Fruit fly (Drosophila melanogaster): ENCODE results near the gene Coa7.

Coa7 gene

DNA sequence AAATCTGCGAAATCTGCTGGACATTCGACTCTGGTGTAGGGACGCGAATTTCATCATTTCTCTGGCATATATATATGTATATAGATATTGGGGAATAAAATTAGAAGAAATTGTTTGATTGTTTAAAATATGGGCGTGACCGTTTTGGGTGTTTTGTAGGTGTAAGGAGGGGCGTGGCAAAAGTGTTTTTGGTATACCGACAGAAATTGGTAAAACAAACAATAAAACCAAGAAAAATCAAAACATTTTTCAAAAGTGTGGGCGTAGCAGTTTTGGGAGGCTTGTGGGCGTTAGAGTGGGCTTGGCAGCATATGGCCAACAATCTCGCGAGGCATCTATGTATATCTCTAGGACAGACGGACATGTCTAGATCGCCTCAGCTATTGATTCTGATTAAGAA is 2.1 kb upstream of the Coa7 start, which contains the start of gene FucTC:
Gene FucTC (minus strand): TSS at position 101 of the 400 bp plus-strand sequence.
- TF ChIP-seq toe (GFP tag; optimal IDR thresholded peaks at IDR 0.05) (no peak), Hr96 (GFP tag; optimal IDR thresholded peaks at IDR 0.05) (no peak), CG7101 (tag; optimal IDR thresholded peaks at IDR 0.05) (no peak), kay (GFP tag; ENCODE audit: borderline replicate concordance) (no peak), CG12768 (GFP tag; optimal IDR thresholded peaks at IDR 0.05) (no peak), CG5204 (GFP tag; optimal IDR thresholded peaks at IDR 0.05) (no peak), Mnt (GFP tag; optimal IDR thresholded peaks at IDR 0.05) (no peak), tj (GFP tag; optimal IDR thresholded peaks at IDR 0.05) (no peak), CG1620 (GFP tag; optimal IDR thresholded peaks at IDR 0.05) (no peak), CG7045 (GFP tag; optimal IDR thresholded peaks at IDR 0.05) (no peak), cic (GFP tag; optimal IDR thresholded peaks at IDR 0.05) (no peak), pad (GFP tag; optimal IDR thresholded peaks at IDR 0.05) (no peak), CG33017 (tag; optimal IDR thresholded peaks at IDR 0.05) (no peak), Crg-1 (GFP tag; optimal IDR thresholded peaks at IDR 0.05) (no peak), cnc (optimal IDR thresholded peaks at IDR 0.05) (no peak), ovo (GFP tag; optimal IDR thresholded peaks at IDR 0.05) (no peak), bab1 (GFP tag; optimal IDR thresholded peaks at IDR 0.05) (no peak)

DNA sequence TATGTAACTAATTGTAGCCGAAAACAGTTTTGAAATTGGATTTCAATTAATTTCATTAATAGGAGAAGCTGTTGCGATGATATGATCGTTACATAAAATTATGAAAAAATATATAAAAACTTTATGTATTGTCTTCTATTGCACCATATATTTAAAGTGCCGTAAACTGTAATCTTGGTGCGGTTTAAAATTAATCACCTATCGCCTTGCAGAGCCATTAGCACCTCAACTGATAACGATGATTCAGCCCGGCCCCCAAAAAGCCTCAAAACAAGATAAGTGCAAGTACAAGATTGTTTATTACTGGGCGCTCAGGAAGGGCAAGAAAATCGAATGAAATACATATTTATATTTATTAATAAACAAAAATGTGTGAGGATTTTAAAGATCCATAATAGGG is 1.4 kb upstream of the Coa7 start:
- no peak for TF ChIP-seq cic (GFP tag; optimal IDR thresholded peaks at IDR 0.05)

DNA sequence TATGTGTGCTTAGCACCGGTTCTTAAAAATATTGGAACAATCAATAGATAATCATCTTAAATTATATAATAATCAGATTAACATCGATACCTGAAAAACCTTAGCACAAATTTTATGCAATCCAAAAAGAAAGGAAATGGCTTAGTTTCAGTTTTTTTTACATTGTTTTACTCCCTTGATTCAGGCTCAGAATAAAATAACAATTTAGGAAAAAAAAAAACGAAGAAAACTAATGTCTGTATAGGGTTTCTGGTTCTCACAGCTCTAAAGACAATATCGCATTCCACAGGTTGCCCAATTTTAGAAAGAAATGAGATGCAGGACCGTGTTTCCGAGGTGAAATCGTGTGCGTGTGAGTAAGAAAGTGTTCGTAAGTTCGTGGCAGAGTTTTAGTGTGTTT is 9.3 kb downstream of the Coa7 start, which contains the start of gene zyd:
Gene zyd (plus strand): TSS at position 301 of the 400 bp plus-strand sequence.
- TF ChIP-seq CG7101 (tag; optimal IDR thresholded peaks at IDR 0.05) (no peak), pad (GFP tag; optimal IDR thresholded peaks at IDR 0.05) (no peak), cic (GFP tag; optimal IDR thresholded peaks at IDR 0.05) (no peak), tj (GFP tag; optimal IDR thresholded peaks at IDR 0.05) (no peak), toe (GFP tag; optimal IDR thresholded peaks at IDR 0.05) (no peak), CG7045 (GFP tag; optimal IDR thresholded peaks at IDR 0.05) (no peak), CG1620 (GFP tag; optimal IDR thresholded peaks at IDR 0.05) (no peak), kay (GFP tag; ENCODE audit: borderline replicate concordance) (no peak), Hr96 (GFP tag; optimal IDR thresholded peaks at IDR 0.05) (no peak), cnc (optimal IDR thresholded peaks at IDR 0.05) (no peak), CG11617 (GFP tag; optimal IDR thresholded peaks at IDR 0.05) (no peak), CG14711 (tag; optimal IDR thresholded peaks at IDR 0.05) (no peak), Crg-1 (GFP tag; optimal IDR thresholded peaks at IDR 0.05) (no peak), bab1 (GFP tag; optimal IDR thresholded peaks at IDR 0.05) (no peak), CG5204 (GFP tag; optimal IDR thresholded peaks at IDR 0.05) (no peak), CG33017 (tag; optimal IDR thresholded peaks at IDR 0.05) (no peak), Mnt (GFP tag; optimal IDR thresholded peaks at IDR 0.05) (no peak)

DNA sequence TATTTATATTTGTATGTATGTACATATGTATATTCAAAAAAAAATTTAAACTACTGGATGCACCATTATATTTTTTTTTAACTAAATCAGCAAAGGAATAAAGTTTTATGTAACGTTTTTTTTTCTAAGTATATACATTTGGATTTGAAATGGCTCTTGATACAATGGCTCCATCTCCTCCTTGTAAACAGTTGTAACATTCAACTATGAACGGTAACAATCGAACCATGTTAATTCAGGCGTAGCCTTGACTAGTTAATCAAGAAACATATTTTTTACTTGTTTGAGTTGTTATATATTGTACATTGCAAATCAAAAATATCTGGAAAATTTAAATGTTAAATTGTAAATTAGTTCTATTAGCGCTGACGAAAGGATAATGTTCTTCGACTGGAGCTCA is 22.5 kb downstream of the Coa7 start, which contains the start of gene CG12061:
Gene CG12061 (plus strand): TSS at position 301 of the 400 bp plus-strand sequence.
- no peak for TF ChIP-seq CG5204 (GFP tag; optimal IDR thresholded peaks at IDR 0.05)
- no peak for TF ChIP-seq CG7045 (GFP tag; optimal IDR thresholded peaks at IDR 0.05)
- no peak for TF ChIP-seq CG1620 (GFP tag; optimal IDR thresholded peaks at IDR 0.05)
- no peak for TF ChIP-seq ovo (GFP tag; optimal IDR thresholded peaks at IDR 0.05)
- no peak for TF ChIP-seq CG33017 (tag; optimal IDR thresholded peaks at IDR 0.05)
- no peak for TF ChIP-seq kay (GFP tag; ENCODE audit: borderline replicate concordance)
- TF ChIP-seq Clk (GFP tag; optimal IDR thresholded peaks at IDR 0.05), result no peak
- no peak for TF ChIP-seq CG12768 (GFP tag; optimal IDR thresholded peaks at IDR 0.05)
- TF ChIP-seq Mnt (GFP tag; optimal IDR thresholded peaks at IDR 0.05), result no peak
- TF ChIP-seq Crg-1 (GFP tag; optimal IDR thresholded peaks at IDR 0.05), result no peak
- no peak for TF ChIP-seq bab1 (GFP tag; optimal IDR thresholded peaks at IDR 0.05)
- TF ChIP-seq cnc (optimal IDR thresholded peaks at IDR 0.05), result no peak
- TF ChIP-seq CG7101 (tag; optimal IDR thresholded peaks at IDR 0.05), result no peak
- TF ChIP-seq tj (GFP tag; optimal IDR thresholded peaks at IDR 0.05), result no peak
- no peak for TF ChIP-seq toe (GFP tag; optimal IDR thresholded peaks at IDR 0.05)
- TF ChIP-seq CG14711 (tag; optimal IDR thresholded peaks at IDR 0.05), result no peak
- TF ChIP-seq Hr96 (GFP tag; optimal IDR thresholded peaks at IDR 0.05), result no peak

Measured in whole organism, adult.